Worm (Caenorhabditis elegans) whole organism, L1 larva: ENCODE data around the gene nduv-2.

Experiments
- aly-2 ChIP-seq: fragments of 150-350 bp; optimal IDR thresholded peaks from 2 replicates; lab custom pipeline; 2014; ENCODE audit warnings: missing biosample characterization, missing genetic modification characterization
- ceh-82 ChIP-seq, 3 experiments: fragments of 150-350 bp in 1 of 3; sonication (generic microtip) in 2 of 3; optimal IDR thresholded peaks; 2 replicates each; lab custom pipeline; 2014 to 2017; ENCODE audit warnings: missing biosample characterization in 3 of 3, missing genetic modification characterization in 3 of 3
- egl-13 ChIP-seq: sonication (generic microtip); optimal IDR thresholded peaks from 2 replicates; lab custom pipeline; 2016; ENCODE audit warnings: missing genotype, missing genetic modification reagents, missing genetic modification characterization, missing compliant biosample characterization
- egl-27 ChIP-seq, 2 experiments: fragments of 150-350 bp in 1 of 2; sonication (generic microtip); optimal IDR thresholded peaks; 3 replicates each; lab custom pipeline; 2017 to 2018; ENCODE audit warnings: missing biosample characterization in 2 of 2, missing genetic modification characterization in 2 of 2, missing genetic modification reagents in 2 of 2
- fkh-4 ChIP-seq: sonication (generic microtip); optimal IDR thresholded peaks from 2 replicates; lab custom pipeline; 2016; ENCODE audit warnings: missing compliant biosample characterization, missing genetic modification characterization, borderline replicate concordance
- lin-15B ChIP-seq: fragments of 150-350 bp; sonication (generic microtip); optimal IDR thresholded peaks from 3 replicates; lab custom pipeline; 2014; ENCODE audit warnings: missing biosample characterization, missing genetic modification characterization
- lir-3 ChIP-seq: sonication (generic microtip); optimal IDR thresholded peaks from 2 replicates; lab custom pipeline; 2016; ENCODE audit warnings: mild to moderate bottlenecking, missing genetic modification characterization, moderate library complexity, missing compliant biosample characterization; ENCODE audit not compliant: poor library complexity
- mef-2 ChIP-seq: fragments of 150-350 bp; optimal IDR thresholded peaks from 2 replicates; lab custom pipeline; 2014; ENCODE audit warnings: missing biosample characterization, missing genetic modification characterization
- nhr-77 ChIP-seq: fragments of 150-350 bp; optimal IDR thresholded peaks from 2 replicates; lab custom pipeline; 2014; ENCODE audit warnings: missing biosample characterization, missing genetic modification characterization
- unc-62 ChIP-seq: fragments of 150-350 bp; optimal IDR thresholded peaks from 2 replicates; lab custom pipeline; 2014; ENCODE audit warnings: missing biosample characterization, missing genetic modification reagents, missing genetic modification characterization
- unc-86 ChIP-seq: sonication (generic microtip); optimal IDR thresholded peaks from 2 replicates; lab custom pipeline; 2016; ENCODE audit warnings: missing genetic modification characterization, missing compliant biosample characterization
- vab-15 ChIP-seq: sonication (generic microtip); optimal IDR thresholded peaks from 2 replicates; lab custom pipeline; 2017; ENCODE audit warnings: missing genotype, mild to moderate bottlenecking, missing genetic modification characterization, missing compliant biosample characterization
- ztf-4 ChIP-seq: fragments of 150-350 bp; optimal IDR thresholded peaks from 2 replicates; lab custom pipeline; 2014; ENCODE audit warnings: missing biosample characterization, missing genetic modification characterization

DNA sequence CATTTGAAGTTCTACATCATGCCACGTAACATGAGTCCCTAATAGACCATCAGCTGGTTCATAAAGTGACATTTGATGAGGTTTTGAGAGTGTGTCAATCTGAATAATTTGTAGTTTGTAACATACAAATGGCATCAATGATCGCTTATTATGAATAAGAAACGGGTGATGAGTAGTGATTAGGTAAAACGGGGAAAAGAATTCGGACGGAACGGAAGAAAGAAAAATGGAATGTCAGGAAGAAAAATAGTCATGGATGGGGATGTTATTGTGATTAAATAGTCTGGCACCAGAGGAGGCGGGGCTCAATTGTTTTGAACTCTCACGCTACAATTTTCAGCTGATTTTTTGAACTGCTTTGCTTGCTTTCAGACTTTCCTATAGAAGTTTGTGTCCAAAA, 8.8 kb upstream of the nduv-2 start, which contains the start of gene H37A05.2:
- no peak for TF ChIP-seq unc-62 (GFP tag; lab: Kevin White, UChicago)
- no peak for TF ChIP-seq ztf-4 (tag; lab: Kevin White, UChicago)
- TF ChIP-seq nhr-77 (tag; lab: Kevin White, UChicago), result no peak
- TF ChIP-seq aly-2, result no peak
- no peak for TF ChIP-seq fkh-4 (tag; lab: Kevin White, UChicago)
- TF ChIP-seq ceh-82 (tag; optimal IDR thresholded peaks at IDR 0.05; lab: Kevin White, UChicago), result no peak
- TF ChIP-seq egl-13, result no peak
- no peak for TF ChIP-seq lir-3
- no peak for TF ChIP-seq unc-86 (tag; lab: Kevin White, UChicago)
- no peak for TF ChIP-seq mef-2
- TF ChIP-seq egl-27 (tag; optimal IDR thresholded peaks at IDR 0.05; lab: Kevin White, UChicago), result no peak
- TF ChIP-seq lin-15B (tag; lab: Kevin White, UChicago), result no peak
- TF ChIP-seq vab-15 (tag; lab: Kevin White, UChicago), result no peak
